Worm (Caenorhabditis elegans) whole organism, L2 larva: ENCODE data around the gene ZK673.11.

Experiments used
- C34F6.9 ChIP-seq: fragments of 150-350 bp; optimal IDR thresholded peaks from 2 replicates; lab custom pipeline; 2014; ENCODE audit warnings: missing biosample characterization, missing genetic modification characterization
- F13H6.1 ChIP-seq: sonication (generic microtip); optimal IDR thresholded peaks from 2 replicates; lab custom pipeline; 2016; ENCODE audit warnings: missing genetic modification characterization, missing compliant biosample characterization
- ZK546.5 ChIP-seq: sonication (generic microtip); optimal IDR thresholded peaks from 2 replicates; lab custom pipeline; 2017; ENCODE audit warnings: missing biosample characterization, missing genetic modification characterization
- alr-1 ChIP-seq: fragments of 150-350 bp; optimal IDR thresholded peaks from 2 replicates; lab custom pipeline; 2014; ENCODE audit warnings: missing biosample characterization, missing genetic modification characterization
- aly-2 ChIP-seq: fragments of 150-350 bp; optimal IDR thresholded peaks from 2 replicates; lab custom pipeline; 2014; ENCODE audit warnings: missing biosample characterization, missing genetic modification characterization
- ceh-16 ChIP-seq: fragments of 150-350 bp; optimal IDR thresholded peaks from 2 replicates; lab custom pipeline; 2014; ENCODE audit warnings: missing biosample characterization, missing genetic modification characterization
- ceh-82 ChIP-seq: fragments of 150-350 bp; optimal IDR thresholded peaks from 2 replicates; lab custom pipeline; 2014; ENCODE audit warnings: missing biosample characterization, missing genetic modification characterization
- crh-2 ChIP-seq: sonication (generic microtip); optimal IDR thresholded peaks from 2 replicates; lab custom pipeline; 2017; ENCODE audit warnings: missing biosample characterization, missing genetic modification characterization
- egl-27 ChIP-seq: sonication (generic microtip); optimal IDR thresholded peaks from 3 replicates; lab custom pipeline; 2017; ENCODE audit warnings: missing biosample characterization, missing genetic modification reagents, missing genetic modification characterization
- elt-3 ChIP-seq: sonication (generic microtip); optimal IDR thresholded peaks from 2 replicates; lab custom pipeline; 2017; ENCODE audit warnings: missing biosample characterization, missing genetic modification characterization
- fos-1 ChIP-seq: fragments of 150-350 bp; optimal IDR thresholded peaks from 2 replicates; lab custom pipeline; 2014; ENCODE audit warnings: missing biosample characterization, missing genetic modification characterization
- gmeb-1 ChIP-seq: fragments of 150-350 bp; optimal IDR thresholded peaks from 2 replicates; lab custom pipeline; 2014; ENCODE audit warnings: missing biosample characterization, missing genetic modification characterization
- lin-13 ChIP-seq: fragments of 150-350 bp; optimal IDR thresholded peaks from 2 replicates; lab custom pipeline; 2014; ENCODE audit warnings: missing biosample characterization, missing genetic modification reagents, missing genetic modification characterization
- lin-39 ChIP-seq: fragments of 150-350 bp; optimal IDR thresholded peaks from 2 replicates; lab custom pipeline; 2014; ENCODE audit warnings: missing biosample characterization, missing genetic modification reagents, missing genetic modification characterization
- lsy-2 ChIP-seq, 2 experiments: fragments of 150-350 bp in 1 of 2; sonication (generic microtip) in 1 of 2; optimal IDR thresholded peaks; 2 replicates each; lab custom pipeline; 2014 to 2017; ENCODE audit warnings: missing biosample characterization in 2 of 2, missing genetic modification characterization in 2 of 2
- mab-5 ChIP-seq: fragments of 150-350 bp; optimal IDR thresholded peaks from 2 replicates; lab custom pipeline; 2014; ENCODE audit warnings: missing biosample characterization, missing genetic modification characterization
- mbf-1 ChIP-seq: sonication (generic microtip); optimal IDR thresholded peaks from 2 replicates; lab custom pipeline; 2017; ENCODE audit warnings: missing biosample characterization, missing genetic modification characterization
- nhr-10 ChIP-seq: sonication (generic microtip); optimal IDR thresholded peaks from 2 replicates; lab custom pipeline; 2017; ENCODE audit warnings: missing biosample characterization, missing genetic modification characterization
- nhr-12 ChIP-seq: fragments of 150-350 bp; optimal IDR thresholded peaks from 2 replicates; lab custom pipeline; 2014; ENCODE audit warnings: missing biosample characterization, missing genetic modification characterization
- nhr-129 ChIP-seq: fragments of 150-350 bp; optimal IDR thresholded peaks from 2 replicates; lab custom pipeline; 2014; ENCODE audit warnings: missing biosample characterization, missing genetic modification characterization
- nhr-21 ChIP-seq: fragments of 150-350 bp; optimal IDR thresholded peaks from 2 replicates; lab custom pipeline; 2014; ENCODE audit warnings: missing biosample characterization, missing genetic modification characterization
- nhr-23 ChIP-seq: fragments of 150-350 bp; optimal IDR thresholded peaks from 2 replicates; lab custom pipeline; 2014; ENCODE audit warnings: missing biosample characterization, missing genetic modification reagents, missing genetic modification characterization
- nhr-237 ChIP-seq: fragments of 150-350 bp; optimal IDR thresholded peaks from 2 replicates; lab custom pipeline; 2014; ENCODE audit warnings: missing biosample characterization, missing genetic modification characterization
- nhr-25 ChIP-seq: fragments of 150-350 bp; sonication (generic microtip); optimal IDR thresholded peaks from 3 replicates; lab custom pipeline; 2014; ENCODE audit warnings: missing biosample characterization, missing genetic modification characterization
- nhr-77 ChIP-seq: fragments of 150-350 bp; optimal IDR thresholded peaks from 2 replicates; lab custom pipeline; 2014; ENCODE audit warnings: missing biosample characterization, missing genetic modification characterization
- peb-1 ChIP-seq: fragments of 150-350 bp; optimal IDR thresholded peaks from 2 replicates; lab custom pipeline; 2014; ENCODE audit warnings: missing biosample characterization, missing genetic modification characterization
- snpc-4 ChIP-seq: fragments of 150-350 bp; optimal IDR thresholded peaks from 2 replicates; lab custom pipeline; 2014; ENCODE audit warnings: missing biosample characterization, missing genetic modification characterization
- unc-55 ChIP-seq: fragments of 150-350 bp; sonication (generic microtip); optimal IDR thresholded peaks from 3 replicates; lab custom pipeline; 2014; ENCODE audit warnings: missing biosample characterization, missing genetic modification reagents, missing genetic modification characterization
- unc-62 ChIP-seq: fragments of 150-350 bp; optimal IDR thresholded peaks from 2 replicates; lab custom pipeline; 2014; ENCODE audit warnings: missing biosample characterization, missing genetic modification reagents, missing genetic modification characterization
- zag-1 ChIP-seq: fragments of 150-350 bp; optimal IDR thresholded peaks from 2 replicates; lab custom pipeline; 2014; ENCODE audit warnings: missing biosample characterization, missing genetic modification characterization
- ztf-1 ChIP-seq: fragments of 200-800 bp; sonication (Bioruptor generic); conservative IDR thresholded peaks from 2 replicates; pipeline ENCODE4 v1.3.6; 2022; ENCODE audit warnings: missing genetic modification characterization, missing compliant biosample characterization
- ztf-4 ChIP-seq: fragments of 150-350 bp; optimal IDR thresholded peaks from 2 replicates; lab custom pipeline; 2014; ENCODE audit warnings: missing biosample characterization, missing genetic modification characterization

ZK673.11 gene

ce11 chrII:10480043-10480442 lies 23.0 kb downstream of the ZK673.11 start:
- no peak for TF ChIP-seq nhr-129 (tag; lab: Kevin White, UChicago)
- TF ChIP-seq nhr-12 (tag; lab: Kevin White, UChicago), result no peak
- TF ChIP-seq ceh-16, result no peak
- TF ChIP-seq ceh-82 (tag; lab: Kevin White, UChicago), result no peak
- TF ChIP-seq mab-5 (tag; lab: Kevin White, UChicago), result no peak
- no peak for TF ChIP-seq nhr-23 (tag; lab: Kevin White, UChicago)
- TF ChIP-seq nhr-237 (tag; lab: Kevin White, UChicago), result no peak
- no peak for TF ChIP-seq aly-2 (tag; lab: Kevin White, UChicago)
- TF ChIP-seq nhr-25 (tag; lab: Kevin White, UChicago), result no peak
- TF ChIP-seq mbf-1 (tag; lab: Kevin White, UChicago), result no peak
- TF ChIP-seq nhr-21 (tag; lab: Kevin White, UChicago), result no peak
- TF ChIP-seq nhr-77 (tag; lab: Kevin White, UChicago), result no peak
- TF ChIP-seq egl-27 (tag; lab: Kevin White, UChicago), result no peak
- no peak for TF ChIP-seq peb-1 (tag; lab: Kevin White, UChicago)
- no peak for TF ChIP-seq F13H6.1 (tag; lab: Kevin White, UChicago)
- TF ChIP-seq elt-3 (tag; lab: Kevin White, UChicago), result no peak
- TF ChIP-seq lsy-2 (tag; optimal IDR thresholded peaks at IDR 0.05; lab: Kevin White, UChicago), result no peak

- peak; percentile 28 for TF ChIP-seq fos-1 (tag; lab: Kevin White, UChicago)
- no peak for TF ChIP-seq nhr-21 (tag; lab: Kevin White, UChicago)
These were observed 24.9 kb downstream of the ZK673.11 start, which contains the start of the genes clec-60 and ZK666.11 for ce11 chrII:10481824-10482556. clec-60 (minus strand) TSS chrII:10481874. ZK666.11 (plus strand) TSS chrII:10482522.

- TF ChIP-seq unc-62 (GFP tag; lab: Kevin White, UChicago) (no peak), fos-1 (tag; lab: Kevin White, UChicago) (peak; percentile 24)
- TF ChIP-seq, all 48 proteins: peak for 1
These were observed 25.8 kb downstream of the ZK673.11 start for ce11 chrII:10482899-10483298.

- TF ChIP-seq nhr-237 (tag; lab: Kevin White, UChicago) (no peak), unc-55 (GFP tag; lab: Kevin White, UChicago) (no peak), nhr-10 (tag; lab: Kevin White, UChicago) (no peak), snpc-4 (no peak), lin-13 (no peak), ztf-1 (GFP tag; lab: Robert Waterston, UW) (no peak), zag-1 (tag; lab: Kevin White, UChicago) (no peak), ZK546.5 (tag; lab: Kevin White, UChicago) (no peak), mbf-1 (tag; lab: Kevin White, UChicago) (no peak), nhr-21 (tag; lab: Kevin White, UChicago) (no peak), aly-2 (tag; lab: Kevin White, UChicago) (no peak), ztf-4 (tag; lab: Kevin White, UChicago) (no peak), alr-1 (tag; lab: Kevin White, UChicago) (no peak), lin-39 (tag; lab: Kevin White, UChicago) (no peak), nhr-77 (tag; lab: Kevin White, UChicago) (no peak), C34F6.9 (no peak), fos-1 (tag; lab: Kevin White, UChicago) (no peak), crh-2 (tag; lab: Kevin White, UChicago) (no peak), unc-62 (GFP tag; lab: Kevin White, UChicago) (no peak), ceh-16 (no peak)
These were observed 26.8 kb downstream of the ZK673.11 start for ce11 chrII:10483860-10484259.

ce11 chrII:10485640-10486039 lies 28.6 kb downstream of the ZK673.11 start:
- TF ChIP-seq fos-1 (tag; lab: Kevin White, UChicago), result peak; percentile 55
- TF ChIP-seq nhr-21 (tag; lab: Kevin White, UChicago), result no peak
- TF ChIP-seq, all 48 proteins: peak for 1

- TF ChIP-seq elt-3 (tag; lab: Kevin White, UChicago) (no peak), unc-55 (GFP tag; lab: Kevin White, UChicago) (no peak), nhr-12 (tag; lab: Kevin White, UChicago) (no peak), mab-5 (tag; lab: Kevin White, UChicago) (no peak), zag-1 (tag; lab: Kevin White, UChicago) (no peak), ZK546.5 (tag; lab: Kevin White, UChicago) (no peak), mbf-1 (tag; lab: Kevin White, UChicago) (no peak), nhr-25 (tag; lab: Kevin White, UChicago) (no peak), peb-1 (tag; lab: Kevin White, UChicago) (no peak), aly-2 (tag; lab: Kevin White, UChicago) (no peak), gmeb-1 (tag; lab: Kevin White, UChicago) (no peak), nhr-23 (tag; lab: Kevin White, UChicago) (no peak)
- TF ChIP-seq, all 48 proteins: peak for 0
These were observed 29.7 kb downstream of the ZK673.11 start, which contains the start of gene ZK666.15 for ce11 chrII:10486738-10487137. ZK666.15 (plus strand) TSS chrII:10487038.
